Fruit fly (Drosophila melanogaster) whole organism, embryonic: ENCODE data around the gene mld.

Experiments used
- Aef1 ChIP-seq: fragments of 200-800 bp; sonication (Bioruptor generic); IDR thresholded peaks from 3 replicates; pipeline ENCODE4 v1.3.6; 2022; ENCODE audit warnings: missing biosample characterization, missing genetic modification characterization
- Bdp1 ChIP-seq: fragments of 200-800 bp; sonication (Bioruptor generic); optimal IDR thresholded peaks from 3 replicates; lab custom pipeline; 2016; ENCODE audit warnings: missing biosample characterization, missing genetic modification characterization
- CG11456 ChIP-seq: fragments of 200-800 bp; sonication (Bioruptor generic); IDR thresholded peaks from 3 replicates; pipeline ENCODE4 v1.3.6; 2022; ENCODE audit warnings: missing biosample characterization, missing genetic modification characterization
- CG12769 ChIP-seq: fragments of 200-800 bp; sonication (Bioruptor generic); optimal IDR thresholded peaks from 2 replicates; lab custom pipeline; 2019; ENCODE audit warnings: missing biosample characterization, mild to moderate bottlenecking, missing genetic modification characterization, moderate library complexity
- CG13296 ChIP-seq: fragments of 200-800 bp; sonication (Bioruptor generic); optimal IDR thresholded peaks from 3 replicates; lab custom pipeline; 2018; ENCODE audit warnings: missing biosample characterization, mild to moderate bottlenecking, missing genetic modification characterization
- CG14050 ChIP-seq: fragments of 200-800 bp; sonication (Bioruptor generic); IDR thresholded peaks from 3 replicates; pipeline ENCODE4 v1.3.6; 2022; ENCODE audit warnings: missing biosample characterization, missing genetic modification characterization
- CG14441 ChIP-seq: fragments of 200-800 bp; sonication (Bioruptor generic); IDR thresholded peaks from 2 replicates; pipeline ENCODE4 v1.3.6; 2022; ENCODE audit warnings: missing biosample characterization, missing genetic modification characterization
- CG15011 ChIP-seq: fragments of 200-800 bp; sonication (Bioruptor generic); optimal IDR thresholded peaks from 3 replicates; lab custom pipeline; 2018; ENCODE audit warnings: missing biosample characterization, mild to moderate bottlenecking, missing genetic modification characterization
- CG17328 ChIP-seq: fragments of 200-800 bp; sonication (Bioruptor generic); IDR thresholded peaks from 2 replicates; pipeline ENCODE4 v1.3.6; 2022; ENCODE audit warnings: missing biosample characterization, missing genetic modification characterization
- CG17568 ChIP-seq: fragments of 200-800 bp; sonication (Bioruptor generic); optimal IDR thresholded peaks from 2 replicates; lab custom pipeline; 2018; ENCODE audit warnings: missing biosample characterization, mild to moderate bottlenecking, missing genetic modification characterization, moderate library complexity
- CG18011 ChIP-seq: fragments of 200-800 bp; sonication (Bioruptor generic); optimal IDR thresholded peaks from 2 replicates; lab custom pipeline; 2017; ENCODE audit warnings: missing biosample characterization, missing genetic modification characterization, mild to moderate bottlenecking, moderate library complexity, missing genotype
- CG2129 ChIP-seq: fragments of 200-800 bp; sonication (Bioruptor generic); IDR thresholded peaks from 2 replicates; pipeline ENCODE4 v1.3.6; 2022; ENCODE audit warnings: missing biosample characterization, missing genetic modification characterization; ENCODE audit not compliant: partially characterized antibody
- CG30020 ChIP-seq: fragments of 200-800 bp; optimal IDR thresholded peaks from 2 replicates; lab custom pipeline; 2019; ENCODE audit warnings: missing biosample characterization, mild to moderate bottlenecking, missing genetic modification characterization, moderate library complexity
- CG31365 ChIP-seq: fragments of 200-800 bp; sonication (Bioruptor generic); optimal IDR thresholded peaks from 2 replicates; lab custom pipeline; 2018; ENCODE audit warnings: missing biosample characterization, mild to moderate bottlenecking, missing genetic modification characterization
- CG4707 ChIP-seq: fragments of 200-800 bp; sonication (Bioruptor generic); optimal IDR thresholded peaks from 2 replicates; lab custom pipeline; 2018; ENCODE audit warnings: missing biosample characterization, mild to moderate bottlenecking, missing genetic modification characterization, moderate library complexity
- CG5953 ChIP-seq: fragments of 200-800 bp; sonication (Bioruptor generic); IDR thresholded peaks from 2 replicates; pipeline ENCODE4 v1.3.6; 2022; ENCODE audit warnings: missing biosample characterization, missing genetic modification characterization
- CG6813 ChIP-seq: fragments of 200-800 bp; sonication (Bioruptor generic); optimal IDR thresholded peaks from 2 replicates; lab custom pipeline; 2017; ENCODE audit warnings: missing biosample characterization, missing genetic modification characterization, mild to moderate bottlenecking, moderate library complexity, missing genetic modification reagents
- CG6854 ChIP-seq: fragments of 200-800 bp; sonication (Bioruptor generic); optimal IDR thresholded peaks from 3 replicates; lab custom pipeline; 2017; ENCODE audit warnings: missing biosample characterization, mild to moderate bottlenecking, missing genetic modification characterization
- CG7786 ChIP-seq: fragments of 200-800 bp; sonication (Bioruptor generic); optimal IDR thresholded peaks from 2 replicates; lab custom pipeline; 2016; ENCODE audit warnings: missing biosample characterization, missing genetic modification characterization
- CG7963 ChIP-seq: fragments of 200-800 bp; sonication (Bioruptor generic); IDR thresholded peaks from 3 replicates; pipeline ENCODE4 v1.3.6; 2022; ENCODE audit warnings: missing biosample characterization, missing genetic modification characterization; ENCODE audit not compliant: partially characterized antibody
- CG8478 ChIP-seq: fragments of >200 bp; optimal IDR thresholded peaks from 2 replicates; lab custom pipeline; 2018
- CG8765 ChIP-seq: fragments of 200-800 bp; sonication (Bioruptor generic); IDR thresholded peaks from 2 replicates; pipeline ENCODE4 v1.3.6; 2022; ENCODE audit warnings: missing biosample characterization, missing genetic modification characterization
- CTCF ChIP-seq: fragments of 200-800 bp; sonication (Bioruptor generic); optimal IDR thresholded peaks from 2 replicates; lab custom pipeline; 2017; ENCODE audit warnings: missing biosample characterization, mild to moderate bottlenecking, missing genetic modification characterization, moderate library complexity
- CrebB ChIP-seq: fragments of 200-800 bp; sonication (Bioruptor generic); optimal IDR thresholded peaks from 3 replicates; lab custom pipeline; 2018; ENCODE audit warnings: missing biosample characterization, mild to moderate bottlenecking, missing genetic modification characterization
- Dip2 ChIP-seq: fragments of 200-800 bp; sonication (Bioruptor generic); IDR thresholded peaks from 2 replicates; pipeline ENCODE4 v1.3.6; 2022; ENCODE audit warnings: missing biosample characterization, missing genetic modification characterization
- Dip3 ChIP-seq: fragments of 200-800 bp; sonication (Bioruptor generic); optimal IDR thresholded peaks from 3 replicates; lab custom pipeline; 2016; ENCODE audit warnings: missing biosample characterization, missing genetic modification characterization
- Doc2 ChIP-seq: fragments of 200-800 bp; sonication (Bioruptor generic); IDR thresholded peaks from 2 replicates; pipeline ENCODE4 v1.3.6; 2022; ENCODE audit warnings: missing biosample characterization, missing genetic modification characterization
- Ets97D ChIP-seq: fragments of 200-800 bp; sonication (Bioruptor generic); optimal IDR thresholded peaks from 3 replicates; lab custom pipeline; 2016; ENCODE audit warnings: missing biosample characterization, missing genetic modification characterization
- Fer3 ChIP-seq: fragments of 200-800 bp; sonication (Bioruptor generic); optimal IDR thresholded peaks from 2 replicates; lab custom pipeline; 2018; ENCODE audit warnings: missing biosample characterization, mild to moderate bottlenecking, missing genetic modification characterization, moderate library complexity
- GATAe ChIP-seq: fragments of 200-800 bp; sonication (Bioruptor generic); conservative IDR thresholded peaks from 2 replicates; pipeline ENCODE4 v1.3.6; 2022; ENCODE audit warnings: missing biosample characterization, missing genetic modification characterization
- HmgZ ChIP-seq: fragments of 200-800 bp; sonication (Bioruptor generic); optimal IDR thresholded peaks from 2 replicates; lab custom pipeline; 2018; ENCODE audit warnings: missing biosample characterization, mild to moderate bottlenecking, missing genetic modification characterization
- Jarid2 ChIP-seq: fragments of 200-800 bp; sonication (Bioruptor generic); optimal IDR thresholded peaks from 3 replicates; lab custom pipeline; 2017; ENCODE audit warnings: mild to moderate bottlenecking, missing biosample characterization, missing genetic modification reagents, missing genetic modification characterization
- Mad ChIP-seq: fragments of 200-800 bp; sonication (Bioruptor generic); optimal IDR thresholded peaks from 2 replicates; lab custom pipeline; 2016; ENCODE audit warnings: missing biosample characterization, missing genetic modification characterization
- Meics ChIP-seq: fragments of 200-800 bp; sonication (Bioruptor generic); optimal IDR thresholded peaks from 2 replicates; lab custom pipeline; 2017; ENCODE audit warnings: missing biosample characterization, mild to moderate bottlenecking, missing genetic modification characterization
- NFAT ChIP-seq: fragments of 200-800 bp; sonication (Bioruptor generic); IDR thresholded peaks from 2 replicates; pipeline ENCODE4 v1.3.6; 2022; ENCODE audit warnings: missing biosample characterization, missing genetic modification characterization
- Side ChIP-seq: fragments of 200-800 bp; sonication (Bioruptor generic); optimal IDR thresholded peaks from 2 replicates; lab custom pipeline; 2016; ENCODE audit warnings: missing biosample characterization, missing genetic modification characterization
- Sry-β ChIP-seq: fragments of 200-800 bp; sonication (Bioruptor generic); optimal IDR thresholded peaks from 2 replicates; lab custom pipeline; 2018; ENCODE audit warnings: missing biosample characterization, mild to moderate bottlenecking, missing genetic modification characterization, moderate library complexity
- crol ChIP-seq: fragments of 200-800 bp; sonication (Bioruptor generic); IDR thresholded peaks from 2 replicates; pipeline ENCODE4 v1.3.6; 2022; ENCODE audit warnings: missing biosample characterization, missing genetic modification characterization
- da ChIP-seq: fragments of 200-800 bp; sonication (Bioruptor generic); optimal IDR thresholded peaks from 2 replicates; lab custom pipeline; 2016; ENCODE audit warnings: missing biosample characterization, missing genetic modification characterization
- exex ChIP-seq: fragments of 200-800 bp; sonication (Bioruptor generic); optimal IDR thresholded peaks from 4 replicates; lab custom pipeline; 2018; ENCODE audit warnings: missing biosample characterization, mild to moderate bottlenecking, missing genetic modification characterization, moderate library complexity
- ftz-f1 ChIP-seq: fragments of 200-800 bp; sonication (Bioruptor generic); optimal IDR thresholded peaks from 2 replicates; lab custom pipeline; 2016; ENCODE audit warnings: missing biosample characterization, missing genetic modification characterization
- gem ChIP-seq: fragments of 200-800 bp; sonication (Bioruptor generic); optimal IDR thresholded peaks from 2 replicates; lab custom pipeline; 2019; ENCODE audit warnings: missing biosample characterization, mild to moderate bottlenecking, missing genetic modification characterization, moderate library complexity
- gro ChIP-seq: fragments of 200-800 bp; sonication (Bioruptor generic); optimal IDR thresholded peaks from 2 replicates; lab custom pipeline; 2016; ENCODE audit warnings: missing biosample characterization, missing genetic modification characterization
- h ChIP-seq: fragments of >200 bp; optimal IDR thresholded peaks from 2 replicates; lab custom pipeline; 2017
- hth ChIP-seq: fragments of >200 bp; optimal IDR thresholded peaks from 2 replicates; lab custom pipeline; 2017; ENCODE audit warnings: inconsistent platforms
- jumu ChIP-seq: fragments of 200-800 bp; sonication (Bioruptor generic); optimal IDR thresholded peaks from 3 replicates; lab custom pipeline; 2016; ENCODE audit warnings: missing biosample characterization, missing genetic modification characterization
- klu ChIP-seq: fragments of 200-800 bp; sonication (Bioruptor generic); IDR thresholded peaks from 2 replicates; pipeline ENCODE4 v1.3.6; 2022; ENCODE audit warnings: missing biosample characterization, missing genetic modification characterization
- nerfin-1 ChIP-seq: fragments of 200-800 bp; sonication (Bioruptor generic); optimal IDR thresholded peaks from 3 replicates; lab custom pipeline; 2019; ENCODE audit warnings: missing biosample characterization, mild to moderate bottlenecking, missing genetic modification characterization, moderate library complexity
- nmo ChIP-seq: fragments of 200-800 bp; sonication (Bioruptor generic); optimal IDR thresholded peaks from 2 replicates; lab custom pipeline; 2018; ENCODE audit warnings: missing biosample characterization, mild to moderate bottlenecking, missing genetic modification characterization, moderate library complexity
- pros ChIP-seq: fragments of 200-800 bp; sonication (Bioruptor generic); optimal IDR thresholded peaks from 3 replicates; lab custom pipeline; 2019; ENCODE audit warnings: missing biosample characterization, mild to moderate bottlenecking, missing genetic modification characterization, moderate library complexity
- sens ChIP-seq: fragments of 200-800 bp; sonication (Bioruptor generic); peaks from one replicate; lab custom pipeline; 2016; ENCODE audit warnings: missing biosample characterization, missing genetic modification characterization
- tgo ChIP-seq: fragments of 200-800 bp; sonication (Bioruptor generic); IDR thresholded peaks from 3 replicates; pipeline ENCODE4 v1.3.6; 2022; ENCODE audit warnings: missing biosample characterization, missing genetic modification characterization
- tll ChIP-seq, 2 experiments: fragments of 200-800 bp in 1 of 2; fragments of >200 bp in 1 of 2; sonication (Bioruptor generic) in 1 of 2; optimal IDR thresholded peaks; 2 replicates each; lab custom pipeline; 2017 to 2019; ENCODE audit warnings: missing biosample characterization in 2 of 2, missing genetic modification characterization in 2 of 2, mild to moderate bottlenecking in 1 of 2, moderate library complexity in 1 of 2
- tx ChIP-seq: fragments of 200-800 bp; sonication (Bioruptor generic); optimal IDR thresholded peaks from 2 replicates; lab custom pipeline; 2016; ENCODE audit warnings: missing biosample characterization, missing genetic modification characterization

Gene mld

DNA sequence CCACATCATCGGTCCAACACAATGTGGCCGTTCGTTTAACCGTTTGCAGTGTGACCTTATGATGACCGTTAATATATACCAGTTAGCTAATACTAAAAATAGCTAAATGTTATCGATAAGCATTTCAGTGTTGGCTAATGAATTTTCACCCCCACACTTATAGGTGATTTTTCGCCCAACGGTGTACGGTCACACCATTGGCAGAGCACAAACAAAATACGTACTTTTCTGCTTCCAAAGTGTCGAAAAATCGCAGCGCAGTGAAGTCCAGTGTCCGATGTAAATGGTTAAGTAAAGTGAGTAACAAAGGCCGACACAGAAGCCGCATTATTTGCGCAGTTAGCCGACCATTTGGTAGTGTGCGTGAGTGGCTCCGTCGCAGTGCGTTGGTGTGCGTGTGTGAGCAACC, 40.1 kb downstream of the mld start, which contains the start of the genes Syx18 and atl (continued):
- TF ChIP-seq CG17568 (no peak), gro (GFP tag; lab: Kevin White, UChicago) (peak; percentile 68), crol (GFP tag; lab: Robert Waterston, UW) (no peak), Ets97D (GFP tag; lab: Kevin White, UChicago) (peak; percentile 83), CG5953 (GFP tag; lab: Robert Waterston, UW) (no peak), nmo (GFP tag; lab: Kevin White, UChicago) (peak; percentile 51), gem (tag; lab: Kevin White, UChicago) (no peak), CG11456 (GFP tag; lab: Robert Waterston, UW) (no peak), CTCF (no peak), Side (GFP tag; lab: Kevin White, UChicago) (peak; percentile 46), Bdp1 (GFP tag; lab: Kevin White, UChicago) (no peak), GATAe (GFP tag; lab: Robert Waterston, UW) (no peak), sens (GFP tag; lab: Kevin White, UChicago) (peak; percentile 84), klu (GFP tag; lab: Robert Waterston, UW) (no peak; the same call in 1 of the 2 replicates), HmgZ (peak; percentile 85), CG14050 (GFP tag; lab: Robert Waterston, UW) (no peak), CG7786 (no peak), Meics (no peak), NFAT (GFP tag; lab: Robert Waterston, UW) (no peak), CG30020 (tag; lab: Kevin White, UChicago) (peak; percentile 26), Aef1 (GFP tag; lab: Robert Waterston, UW) (0 out of 3 replicates have a peak, but pooled peaks have one; percentile 14), Mad (GFP tag; lab: Kevin White, UChicago) (peak; percentile 7), CG17328 (no peak), Jarid2 (GFP tag; lab: Kevin White, UChicago) (peak; percentile 61), CG7963 (GFP tag; lab: Robert Waterston, UW) (no peak), Dip2 (GFP tag; lab: Robert Waterston, UW) (no peak), CG15011 (GFP tag; lab: Kevin White, UChicago) (no peak), CG6854 (GFP tag; lab: Kevin White, UChicago) (no peak), tll (GFP tag; optimal IDR thresholded peaks at IDR 0.05; lab: Kevin White, UChicago) (no peak), CG18011 (no peak), CG8765 (GFP tag; lab: Robert Waterston, UW) (no peak), CG31365 (tag; lab: Kevin White, UChicago) (no peak), Doc2 (GFP tag; lab: Robert Waterston, UW) (no peak), h (lab: Kevin White, UChicago) (no peak), CG6813 (GFP tag; lab: Kevin White, UChicago) (no peak), CG8478 (peak; percentile 38), Dip3 (no peak), tx (no peak), CG4707 (GFP tag; lab: Kevin White, UChicago) (no peak), CG2129 (GFP tag; lab: Robert Waterston, UW) (no peak), tgo (GFP tag; lab: Robert Waterston, UW) (no peak), CrebB (peak; percentile 43), da (no peak), hth (lab: Kevin White, UChicago) (no peak), CG12769 (no peak), Fer3 (tag; lab: Kevin White, UChicago) (no peak), jumu (GFP tag; lab: Kevin White, UChicago) (no peak), exex (tag; lab: Kevin White, UChicago) (no peak), Sry-β (peak; percentile 60), nerfin-1 (no peak), CG14441 (GFP tag; lab: Robert Waterston, UW) (no peak), pros (GFP tag; lab: Kevin White, UChicago) (no peak), CG13296 (no peak), ftz-f1 (GFP tag; lab: Kevin White, UChicago) (peak; percentile 9)
